Fruit fly (Drosophila melanogaster) Kc167 (cell line): ENCODE results near the gene CG9297.

Experiments
- Sin3A ChIP-seq: fragments of >200 bp; optimal IDR thresholded peaks from 2 replicates; lab custom pipeline; 2018; ENCODE audit warnings: missing external identifiers
- h ChIP-seq: fragments of >200 bp; optimal IDR thresholded peaks from 3 replicates; lab custom pipeline; 2018; ENCODE audit warnings: missing external identifiers
- insv ChIP-seq: fragments of >200 bp; optimal IDR thresholded peaks from 3 replicates; lab custom pipeline; 2018; ENCODE audit warnings: missing external identifiers
- ttk ChIP-seq: sonication (Bioruptor generic); optimal IDR thresholded peaks from 2 replicates; lab custom pipeline; 2017; ENCODE audit warnings: missing external identifiers

DNA sequence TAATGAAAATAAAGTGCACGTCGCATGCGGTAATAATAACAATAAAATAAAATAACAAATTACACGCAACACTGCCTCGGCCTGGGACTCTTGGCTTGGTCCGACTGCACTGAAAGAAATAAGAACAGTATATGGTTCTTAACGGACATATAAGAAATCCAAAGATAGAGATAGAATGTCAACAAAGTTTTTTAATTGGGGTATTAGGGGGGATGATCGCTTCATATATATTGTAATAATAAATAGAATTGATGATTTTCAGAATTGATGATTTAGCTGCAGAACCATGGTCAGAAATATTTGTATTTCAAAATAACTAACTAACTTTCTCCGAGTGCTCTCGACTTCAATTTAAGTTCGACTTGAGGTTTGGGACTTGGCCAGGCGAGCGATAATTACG is 24.8 kb downstream of the CG9297 start:
- TF ChIP-seq h (lab: Kevin White, UChicago) (no peak), ttk (lab: Kevin White, UChicago) (no peak), Sin3A (lab: Kevin White, UChicago) (no peak), insv (lab: Kevin White, UChicago) (no peak)
